Worm (Caenorhabditis elegans): ENCODE measurements around the gene ugt-53.

Gene ugt-53

DNA sequence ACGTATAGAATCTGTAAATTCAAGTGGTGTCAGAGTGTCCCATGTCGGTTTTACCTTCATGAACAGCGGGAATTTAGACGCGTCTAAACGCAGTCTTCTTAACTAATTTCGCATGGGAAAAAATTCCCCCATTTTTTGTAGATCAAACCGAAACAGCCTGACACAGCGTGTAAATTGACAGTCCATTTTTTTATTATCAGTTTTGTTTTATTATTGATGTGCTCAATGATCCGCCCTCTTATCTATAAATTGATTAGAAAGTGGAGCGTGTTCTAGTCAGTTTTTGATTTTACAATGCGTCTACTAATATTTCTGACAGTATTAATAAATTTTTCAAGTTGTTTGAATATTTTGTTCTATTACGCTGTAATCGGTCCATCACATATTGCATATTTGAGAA lies at the start of gene ugt-53:
Gene ugt-53 (plus strand): TSS at position 273 of the 400 bp plus-strand sequence.
- no peak for TF ChIP-seq unc-62 (GFP tag; optimal IDR thresholded peaks at IDR 0.05)

DNA sequence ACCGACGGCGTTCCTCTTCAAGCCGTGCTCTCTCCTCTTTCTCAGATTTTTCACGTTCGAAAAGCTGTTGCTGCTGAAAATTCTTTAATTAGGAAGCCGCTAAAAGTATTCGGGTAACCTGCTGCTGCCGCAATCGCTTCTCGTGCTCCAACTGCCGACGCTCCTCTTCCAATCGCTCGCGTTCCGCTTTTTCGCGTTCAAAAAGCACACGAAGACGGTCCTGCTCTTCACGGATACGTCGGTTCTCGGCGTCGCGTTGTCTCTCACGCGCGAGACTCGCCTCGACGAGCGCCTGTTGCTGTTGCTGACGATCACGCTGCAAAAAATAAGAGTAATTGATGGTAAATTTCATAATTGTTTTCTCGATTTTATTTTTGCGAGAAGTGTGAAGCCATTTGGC lies 48.5 kb upstream of the ugt-53 start:
- TF ChIP-seq unc-62 (GFP tag; optimal IDR thresholded peaks at IDR 0.05), result no peak

DNA sequence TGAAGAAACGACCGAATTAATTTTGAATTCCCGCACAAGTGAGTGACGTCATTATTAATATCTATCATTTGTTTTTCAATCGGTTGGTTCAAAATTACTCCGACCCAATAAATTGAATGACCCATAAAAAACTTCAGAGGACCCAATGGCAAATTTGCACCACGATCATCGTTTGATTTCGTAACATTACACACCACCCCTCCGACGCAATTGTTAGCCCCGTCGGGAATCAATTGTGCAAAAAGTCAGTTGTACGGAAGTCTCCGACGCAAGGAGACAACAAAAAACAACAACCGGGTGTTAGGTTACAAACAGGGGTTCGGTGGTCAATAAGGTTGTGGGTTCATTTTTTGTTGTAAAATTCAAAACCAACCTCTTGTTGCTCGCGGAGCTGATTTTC lies 47.2 kb upstream of the ugt-53 start:
- no peak for TF ChIP-seq unc-62 (GFP tag; optimal IDR thresholded peaks at IDR 0.05)

DNA sequence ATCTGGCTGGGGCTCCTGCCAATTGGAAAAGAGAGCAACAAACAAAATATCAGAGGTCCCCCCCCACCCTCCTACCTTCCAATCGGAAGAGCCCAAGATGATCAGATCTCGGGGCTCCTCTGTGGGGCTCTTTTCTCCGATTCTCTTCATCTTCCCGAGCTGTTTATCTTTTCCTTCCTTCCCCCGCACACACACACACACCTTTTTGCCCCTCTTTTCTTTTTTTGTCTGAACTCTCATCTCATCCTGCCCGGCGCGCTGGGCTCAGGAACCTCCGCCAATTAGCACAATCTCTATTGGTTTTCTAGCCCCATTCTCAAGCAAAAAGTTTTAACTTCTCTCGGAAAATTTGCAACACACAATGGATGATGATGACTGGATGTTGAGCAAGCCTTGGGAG lies 45.9 kb upstream of the ugt-53 start:
- no peak for TF ChIP-seq unc-62 (GFP tag; optimal IDR thresholded peaks at IDR 0.05)

DNA sequence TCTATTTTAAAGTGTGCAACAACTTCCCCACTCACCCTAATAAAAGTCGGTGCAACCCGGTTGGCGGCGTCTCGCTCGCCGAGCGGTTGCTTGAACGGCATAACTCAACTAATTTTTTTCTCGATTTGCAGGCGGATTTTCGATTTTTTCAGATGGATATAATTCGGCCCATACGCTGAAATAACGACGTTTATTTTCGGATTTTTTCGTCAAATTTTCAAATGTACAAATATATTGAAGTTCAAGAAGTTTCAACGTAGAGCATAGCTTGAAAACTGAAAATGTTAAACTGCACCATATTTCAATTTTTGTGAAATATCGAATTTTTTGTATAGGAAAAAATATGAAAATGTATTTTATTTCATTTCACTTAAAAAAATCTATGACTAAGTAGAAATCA lies 41.4 kb upstream of the ugt-53 start, which contains the start of gene ketn-1:
Gene ketn-1 (minus strand): TSS at position 101 of the 400 bp plus-strand sequence.
- no peak for TF ChIP-seq unc-62 (GFP tag; optimal IDR thresholded peaks at IDR 0.05)

DNA sequence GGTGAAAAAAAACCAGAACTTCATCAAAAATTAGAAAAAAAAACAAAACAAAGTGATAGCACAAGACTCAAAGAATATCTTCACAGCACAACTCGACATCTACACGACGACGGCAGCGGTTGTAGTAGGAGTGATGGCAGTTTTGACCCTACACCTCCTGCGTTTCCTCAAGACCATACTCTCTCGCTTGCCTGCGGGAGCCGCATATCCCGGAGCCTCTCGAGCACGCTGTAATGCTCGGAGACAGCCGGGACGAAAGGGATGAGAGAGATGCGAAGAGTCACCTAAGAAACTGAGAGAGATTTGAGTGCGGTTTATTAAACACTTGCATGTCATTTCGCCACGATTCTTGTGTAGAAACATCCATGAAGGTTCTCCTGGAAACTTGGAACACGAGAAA lies 39.7 kb upstream of the ugt-53 start:
- no peak for TF ChIP-seq unc-62 (GFP tag; optimal IDR thresholded peaks at IDR 0.05)

DNA sequence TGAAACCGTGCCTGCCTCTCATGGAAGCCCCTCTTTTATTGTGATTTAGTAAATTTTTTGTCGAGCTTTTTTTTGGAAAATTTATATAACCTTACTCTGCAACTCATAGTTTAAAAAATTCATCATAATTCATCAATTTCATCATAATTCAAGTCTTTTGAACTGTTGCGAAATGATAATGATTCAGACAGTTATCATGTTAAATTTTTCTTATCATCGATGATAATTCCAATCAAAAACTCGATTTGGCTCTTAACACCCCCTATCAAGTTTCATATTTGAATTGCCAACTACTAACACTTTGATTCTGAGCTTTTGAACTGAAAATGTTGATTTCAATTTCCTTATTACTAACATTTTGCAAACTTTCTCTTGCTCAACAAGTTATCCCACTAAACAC lies 39.0 kb upstream of the ugt-53 start, which contains the start of gene F54E2.1:
Gene F54E2.1 (plus strand): TSS at position 235 of the 400 bp plus-strand sequence.
- no peak for TF ChIP-seq unc-62 (GFP tag; optimal IDR thresholded peaks at IDR 0.05)

DNA sequence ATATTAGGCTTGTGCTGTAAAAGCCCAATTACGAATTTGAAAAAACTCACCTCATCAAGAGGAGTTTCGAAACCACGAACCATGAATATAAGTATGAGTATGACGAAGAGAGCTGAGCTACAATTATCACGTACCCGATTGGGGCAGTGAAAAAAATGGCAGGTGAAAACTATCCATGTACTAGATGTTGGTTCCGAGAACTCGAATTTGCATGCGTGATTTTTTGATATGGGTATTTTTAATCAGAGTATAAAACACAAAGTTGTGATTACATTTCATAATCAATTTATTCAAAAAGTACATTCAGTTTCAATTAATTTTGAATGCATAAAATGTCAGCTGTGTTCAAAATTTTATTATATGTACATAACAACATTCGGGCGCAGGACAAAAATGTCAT lies 35.3 kb upstream of the ugt-53 start, which contains the start of gene F54E2.9:
Gene F54E2.9 (minus strand): TSS at position 132 of the 400 bp plus-strand sequence.
- TF ChIP-seq unc-62 (GFP tag; optimal IDR thresholded peaks at IDR 0.05), result no peak

DNA sequence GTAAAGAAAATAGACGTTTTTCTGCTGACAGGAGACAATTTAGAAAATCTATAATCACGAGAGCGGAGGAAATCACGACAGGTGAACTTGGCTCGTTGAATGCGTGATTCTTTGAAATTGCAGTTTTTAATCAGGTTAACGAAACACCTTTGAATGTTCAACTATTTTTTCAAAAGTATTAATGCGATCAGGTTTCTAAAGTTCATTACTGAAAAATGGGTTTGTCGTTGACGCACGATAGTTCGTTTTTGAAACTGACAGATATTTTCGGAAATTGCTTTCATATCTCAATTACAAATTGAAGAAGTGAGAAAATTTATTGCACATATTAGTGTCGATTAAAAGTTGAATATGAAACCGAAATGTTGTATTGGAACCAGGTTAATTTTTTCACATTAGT lies 33.2 kb upstream of the ugt-53 start, which contains the start of gene F54E2.5:
Gene F54E2.5 (minus strand): TSS at position 101 of the 400 bp plus-strand sequence.
- TF ChIP-seq unc-62 (GFP tag; optimal IDR thresholded peaks at IDR 0.05), result no peak

DNA sequence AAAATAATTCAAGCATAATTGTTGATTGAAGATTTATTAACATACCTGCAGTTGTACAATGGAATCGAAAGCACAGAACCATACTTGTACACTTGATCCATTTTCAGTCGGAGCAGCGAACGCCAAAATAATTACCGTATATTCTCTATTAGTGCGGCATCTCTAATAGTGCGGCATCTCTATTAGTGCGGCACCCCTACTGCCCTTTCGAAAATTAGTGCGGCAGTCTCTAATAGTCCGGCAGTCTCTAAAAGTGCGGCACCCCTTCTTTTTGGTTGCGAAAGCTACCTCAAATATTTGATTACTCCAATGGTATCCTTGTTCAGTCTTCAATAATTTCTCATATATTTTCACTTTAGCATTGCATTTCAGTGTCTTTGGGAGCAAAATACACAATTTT lies 31.0 kb upstream of the ugt-53 start, which contains the start of gene srt-34:
Gene srt-34 (minus strand): TSS at position 101 of the 400 bp plus-strand sequence.
- no peak for TF ChIP-seq unc-62 (GFP tag; optimal IDR thresholded peaks at IDR 0.05)

DNA sequence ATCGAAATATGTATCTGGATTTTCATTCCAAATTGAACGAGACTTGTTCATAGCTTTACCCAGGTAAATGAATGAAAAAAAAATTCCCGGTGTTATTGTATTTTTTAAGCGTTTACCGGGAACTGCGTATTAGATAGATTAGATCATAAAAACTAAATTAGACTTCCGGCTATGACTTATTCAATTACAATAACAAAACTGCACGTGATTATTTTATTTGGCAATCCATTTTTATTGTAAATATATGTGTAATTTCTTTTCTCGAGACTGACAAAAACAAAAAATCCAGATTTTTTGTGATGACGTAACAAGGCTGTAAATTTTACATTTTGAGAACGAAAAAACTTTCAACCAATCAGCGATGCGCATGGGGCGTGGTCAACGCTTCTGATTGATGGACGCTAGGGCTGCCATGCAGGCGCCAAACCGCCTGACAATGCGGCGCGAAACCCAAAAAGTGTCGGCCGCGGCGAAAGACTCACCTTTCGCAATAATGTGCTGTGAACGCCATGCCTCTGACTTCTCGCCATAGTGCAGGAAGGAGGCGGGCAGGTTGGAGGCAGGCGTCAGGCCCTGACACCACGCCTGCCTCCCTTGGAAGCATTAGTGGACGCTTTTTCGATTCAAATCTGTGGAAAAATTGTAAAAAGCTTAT lies 27.4 kb upstream of the ugt-53 start, which contains the start of gene srh-36:
Gene srh-36 (minus strand): TSS at position 51 of the 655 bp plus-strand sequence.
- no peak for TF ChIP-seq unc-62 (GFP tag; optimal IDR thresholded peaks at IDR 0.05)

DNA sequence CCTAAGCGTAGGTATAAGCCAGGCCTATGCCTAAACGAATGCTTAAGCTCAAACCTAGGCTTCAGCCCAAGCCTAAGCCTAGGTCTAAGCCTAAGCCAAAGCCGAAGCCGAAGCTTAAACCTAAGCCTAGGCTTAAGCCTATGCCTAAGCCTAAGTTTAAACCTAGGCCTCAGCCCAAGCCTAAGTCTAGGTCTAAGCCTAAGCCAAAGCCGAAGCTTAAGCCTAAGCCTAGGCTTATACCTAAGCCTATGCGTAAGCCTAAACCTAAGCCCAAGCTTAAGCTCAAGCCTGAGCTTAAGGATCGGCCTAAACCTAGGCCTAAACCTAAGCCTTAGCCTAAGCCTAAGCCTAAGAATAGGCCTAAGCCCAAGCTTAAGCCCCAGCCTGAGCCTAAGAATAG lies 23.2 kb upstream of the ugt-53 start:
- no peak for TF ChIP-seq unc-62 (GFP tag; optimal IDR thresholded peaks at IDR 0.05)

DNA sequence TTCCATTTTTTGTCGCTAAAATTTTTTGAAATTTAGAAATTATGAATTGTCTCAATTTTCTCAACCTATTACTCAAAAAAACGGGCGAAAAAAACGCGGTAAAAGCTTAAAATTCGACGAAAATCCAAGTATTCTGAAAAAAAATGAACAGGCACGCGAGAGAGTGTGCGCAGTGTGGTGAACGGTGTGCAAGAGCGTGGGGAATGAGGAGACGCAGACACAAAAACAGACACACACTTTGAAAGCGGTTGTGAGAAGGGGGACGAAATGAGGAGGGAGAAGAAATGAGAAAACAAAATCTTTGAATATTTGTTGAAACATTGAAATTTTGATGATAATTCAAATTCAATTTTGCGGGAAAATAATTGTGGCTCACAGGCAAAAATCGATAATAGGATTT lies 22.3 kb upstream of the ugt-53 start, which contains the start of gene T03D3.5:
Gene T03D3.5 (minus strand): TSS at position 21 of the 400 bp plus-strand sequence.
- TF ChIP-seq unc-62 (GFP tag; optimal IDR thresholded peaks at IDR 0.05), result no peak

DNA sequence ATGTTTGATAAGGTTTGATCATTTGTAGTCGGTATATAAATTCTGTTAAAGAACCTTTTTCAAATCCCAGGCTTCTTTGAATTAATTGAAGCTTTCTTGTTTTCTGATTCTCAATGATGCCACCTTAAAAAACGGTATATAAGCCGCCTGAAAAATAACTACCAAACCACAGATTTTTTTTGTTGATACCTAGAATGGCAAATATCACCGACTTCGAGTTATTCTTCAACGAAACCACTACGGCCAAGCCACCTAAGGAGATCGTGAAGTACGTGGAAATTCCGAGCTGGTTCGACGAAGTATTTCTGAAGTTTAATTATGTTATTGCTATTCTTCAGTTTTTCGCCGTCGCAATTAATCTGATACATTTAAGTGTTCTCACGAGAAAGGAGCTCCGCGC lies 18.3 kb upstream of the ugt-53 start, which contains the start of gene srw-2:
Gene srw-2 (plus strand): TSS at position 62 of the 400 bp plus-strand sequence.
- no peak for TF ChIP-seq unc-62 (GFP tag; optimal IDR thresholded peaks at IDR 0.05)

DNA sequence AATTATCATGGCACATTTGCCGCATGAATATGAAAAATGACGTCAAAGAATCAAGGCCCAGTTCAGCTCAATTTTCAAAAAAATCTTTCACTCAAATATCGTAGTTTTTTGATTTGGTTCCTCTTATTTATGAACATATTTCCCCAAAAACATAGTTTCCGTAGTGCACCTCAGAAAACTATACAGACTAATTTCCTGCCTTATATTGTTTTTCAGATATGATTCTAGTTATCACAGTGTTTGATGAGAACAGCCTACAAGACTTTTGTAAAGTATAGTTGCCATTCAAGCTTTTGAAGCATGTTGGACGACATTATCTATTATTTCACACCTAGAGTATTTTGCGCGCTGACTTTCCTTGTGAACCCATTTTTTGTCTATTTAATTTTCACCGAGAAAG lies 16.5 kb upstream of the ugt-53 start, which contains the start of gene srj-50:
Gene srj-50 (plus strand): TSS at position 301 of the 400 bp plus-strand sequence.
- TF ChIP-seq unc-62 (GFP tag; optimal IDR thresholded peaks at IDR 0.05), result no peak

DNA sequence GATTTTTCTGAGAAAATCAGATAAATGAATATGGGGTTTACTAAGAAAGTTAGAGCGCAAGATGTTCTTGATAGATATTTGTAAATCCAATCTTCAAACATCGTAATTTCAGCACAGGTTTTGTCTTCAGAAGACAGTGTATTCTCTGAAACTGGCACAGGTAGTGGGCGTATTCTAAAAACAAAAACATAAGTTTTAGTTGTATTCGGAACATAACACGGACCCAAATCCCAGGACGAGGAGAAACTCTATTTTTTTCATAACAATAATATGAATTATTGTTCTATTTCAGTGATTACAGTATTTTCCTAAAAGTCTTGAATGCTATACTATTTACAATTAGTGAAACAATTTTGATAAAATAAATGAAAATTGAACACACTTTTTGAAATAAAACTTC lies 12.6 kb upstream of the ugt-53 start, which contains the start of gene srj-45:
Gene srj-45 (minus strand): TSS at position 101 of the 400 bp plus-strand sequence.
- no peak for TF ChIP-seq unc-62 (GFP tag; optimal IDR thresholded peaks at IDR 0.05)

DNA sequence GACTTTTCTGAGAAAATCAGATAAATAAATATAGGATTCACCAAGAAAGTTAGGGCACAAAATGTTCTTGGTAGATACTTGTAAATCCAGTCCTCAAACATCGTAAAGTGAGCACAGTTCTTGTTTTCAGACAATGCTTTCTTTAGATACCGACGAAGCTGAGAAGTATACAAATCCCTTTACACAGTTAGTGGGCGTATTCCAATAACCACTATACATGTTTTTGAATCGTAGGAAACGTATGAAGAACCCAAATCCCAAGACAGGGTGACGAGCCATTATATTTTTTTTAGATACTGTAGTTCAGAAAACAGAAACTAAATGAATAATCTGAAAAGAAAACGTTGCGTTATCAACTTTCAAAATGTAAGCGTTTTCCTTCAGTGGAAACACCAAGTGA lies 3.4 kb upstream of the ugt-53 start, which contains the start of gene srj-44:
Gene srj-44 (minus strand): TSS at position 101 of the 400 bp plus-strand sequence.
- TF ChIP-seq unc-62 (GFP tag; optimal IDR thresholded peaks at IDR 0.05), result no peak
